Fruit fly (Drosophila melanogaster) whole organism, embryonic: ENCODE data around the gene CG10477.

Source experiments
- Aef1 ChIP-seq: fragments of 200-800 bp; sonication (Bioruptor generic); IDR thresholded peaks from 3 replicates; pipeline ENCODE4 v1.3.6; 2022; ENCODE audit warnings: missing biosample characterization, missing genetic modification characterization
- BEAF-32 ChIP-seq: fragments of 200-800 bp; sonication (Bioruptor generic); optimal IDR thresholded peaks from 3 replicates; lab custom pipeline; 2017; ENCODE audit warnings: missing biosample characterization, missing genetic modification characterization, mild to moderate bottlenecking, moderate library complexity, missing genetic modification reagents
- CG1024 ChIP-seq: fragments of 200-800 bp; sonication (Bioruptor generic); IDR thresholded peaks from 2 replicates; pipeline ENCODE4 v1.3.6; 2022; ENCODE audit warnings: missing biosample characterization, missing genetic modification characterization
- CG10979 ChIP-seq: fragments of 200-800 bp; sonication (Bioruptor generic); optimal IDR thresholded peaks from 2 replicates; lab custom pipeline; 2018; ENCODE audit warnings: missing biosample characterization, mild to moderate bottlenecking, missing genetic modification characterization, moderate library complexity
- CG12769 ChIP-seq: fragments of 200-800 bp; sonication (Bioruptor generic); optimal IDR thresholded peaks from 2 replicates; lab custom pipeline; 2019; ENCODE audit warnings: missing biosample characterization, mild to moderate bottlenecking, missing genetic modification characterization, moderate library complexity
- CG14667 ChIP-seq: fragments of 200-800 bp; sonication (Bioruptor generic); IDR thresholded peaks from 2 replicates; pipeline ENCODE4 v1.3.6; 2022; ENCODE audit warnings: missing biosample characterization, missing genetic modification characterization
- CG14965 ChIP-seq: fragments of 200-800 bp; sonication (Bioruptor generic); optimal IDR thresholded peaks from 2 replicates; lab custom pipeline; 2016; ENCODE audit warnings: missing biosample characterization, missing genetic modification characterization, borderline replicate concordance
- CG15011 ChIP-seq: fragments of 200-800 bp; sonication (Bioruptor generic); optimal IDR thresholded peaks from 3 replicates; lab custom pipeline; 2018; ENCODE audit warnings: missing biosample characterization, mild to moderate bottlenecking, missing genetic modification characterization
- CG17612 ChIP-seq: fragments of 200-800 bp; sonication (Bioruptor generic); IDR thresholded peaks from 2 replicates; pipeline ENCODE4 v1.3.6; 2022; ENCODE audit warnings: missing biosample characterization, missing genetic modification characterization
- CG17829 ChIP-seq: fragments of 200-800 bp; optimal IDR thresholded peaks from 2 replicates; lab custom pipeline; 2019; ENCODE audit warnings: missing biosample characterization, mild to moderate bottlenecking, missing genetic modification characterization, moderate library complexity
- CG1792 ChIP-seq: fragments of 200-800 bp; sonication (Bioruptor generic); optimal IDR thresholded peaks from 2 replicates; lab custom pipeline; 2016; ENCODE audit warnings: missing biosample characterization, missing genetic modification characterization
- CG2120 ChIP-seq: fragments of 200-800 bp; sonication (Bioruptor generic); optimal IDR thresholded peaks from 3 replicates; lab custom pipeline; 2016; ENCODE audit warnings: missing biosample characterization, missing genetic modification characterization
- CG32767 ChIP-seq: fragments of 200-800 bp; sonication (Bioruptor generic); IDR thresholded peaks from 2 replicates; pipeline ENCODE4 v1.3.6; 2022; ENCODE audit warnings: missing biosample characterization, missing genetic modification characterization
- CG6654 ChIP-seq: fragments of 200-800 bp; sonication (Bioruptor generic); optimal IDR thresholded peaks from 2 replicates; lab custom pipeline; 2017; ENCODE audit warnings: missing biosample characterization, mild to moderate bottlenecking, missing genetic modification characterization
- CG6689 ChIP-seq: fragments of 200-800 bp; sonication (Bioruptor generic); IDR thresholded peaks from 2 replicates; pipeline ENCODE4 v1.3.6; 2022; ENCODE audit warnings: missing biosample characterization, missing genetic modification characterization
- CG8281 ChIP-seq: fragments of 200-800 bp; sonication (Bioruptor generic); optimal IDR thresholded peaks from 2 replicates; lab custom pipeline; 2018; ENCODE audit warnings: missing biosample characterization, mild to moderate bottlenecking, missing genetic modification characterization, moderate library complexity
- CG8359 ChIP-seq: fragments of 200-800 bp; sonication (Bioruptor generic); optimal IDR thresholded peaks from 2 replicates; lab custom pipeline; 2017; ENCODE audit warnings: missing biosample characterization, mild to moderate bottlenecking, missing genetic modification characterization, borderline replicate concordance
- CG8388 ChIP-seq: fragments of 200-800 bp; sonication (Bioruptor generic); optimal IDR thresholded peaks from 2 replicates; lab custom pipeline; 2019; ENCODE audit warnings: missing biosample characterization, mild to moderate bottlenecking, missing genetic modification characterization, moderate library complexity
- CG8924 ChIP-seq: fragments of 200-800 bp; optimal IDR thresholded peaks from 3 replicates; lab custom pipeline; 2019; ENCODE audit warnings: missing biosample characterization, mild to moderate bottlenecking, missing genetic modification characterization, moderate library complexity
- CG9215 ChIP-seq: fragments of 200-800 bp; sonication (Bioruptor generic); IDR thresholded peaks from 2 replicates; pipeline ENCODE4 v1.3.6; 2022; ENCODE audit warnings: missing biosample characterization, missing genetic modification characterization
- CkIIα-i1 ChIP-seq: fragments of 200-800 bp; sonication (Bioruptor generic); IDR thresholded peaks from 2 replicates; pipeline ENCODE4 v1.3.6; 2022; ENCODE audit warnings: missing biosample characterization, missing genetic modification characterization
- Dref ChIP-seq: fragments of 200-800 bp; sonication (Bioruptor generic); IDR thresholded peaks from 2 replicates; pipeline ENCODE4 v1.3.6; 2022; ENCODE audit warnings: missing biosample characterization, missing genetic modification characterization
- E2f1 ChIP-seq: fragments of 200-800 bp; sonication (Bioruptor generic); IDR thresholded peaks from 2 replicates; pipeline ENCODE4 v1.3.6; 2022; ENCODE audit warnings: missing biosample characterization, missing genetic modification characterization
- Mad ChIP-seq: fragments of 200-800 bp; sonication (Bioruptor generic); optimal IDR thresholded peaks from 2 replicates; lab custom pipeline; 2016; ENCODE audit warnings: missing biosample characterization, missing genetic modification characterization
- Mes4 ChIP-seq: fragments of 200-800 bp; sonication (Bioruptor generic); optimal IDR thresholded peaks from 2 replicates; lab custom pipeline; 2016; ENCODE audit warnings: missing biosample characterization, missing genetic modification characterization
- Myb ChIP-seq: fragments of 200-800 bp; sonication (Bioruptor generic); optimal IDR thresholded peaks from 2 replicates; lab custom pipeline; 2016; ENCODE audit warnings: missing biosample characterization, missing genetic modification characterization
- Optix ChIP-seq: fragments of 200-800 bp; sonication (Bioruptor generic); IDR thresholded peaks from 3 replicates; pipeline ENCODE4 v1.3.6; 2022; ENCODE audit warnings: missing biosample characterization, missing genetic modification characterization
- Rfx ChIP-seq: fragments of 200-800 bp; sonication (Bioruptor generic); IDR thresholded peaks from 2 replicates; pipeline ENCODE4 v1.3.6; 2022; ENCODE audit warnings: missing biosample characterization, missing genetic modification characterization
- Sry-δ ChIP-seq: fragments of 200-800 bp; sonication (Bioruptor generic); optimal IDR thresholded peaks from 2 replicates; lab custom pipeline; 2016; ENCODE audit warnings: missing biosample characterization, missing genetic modification characterization
- Stat92E ChIP-seq, 3 experiments: fragments of >200 bp in 2 of 3; fragments of 200-800 bp in 1 of 3; sonication (Bioruptor generic) in 1 of 3; optimal IDR thresholded peaks; 2 replicates each; lab custom pipeline; 2017 to 2019; ENCODE audit warnings: missing biosample characterization in 3 of 3, missing genetic modification characterization in 3 of 3, mild to moderate bottlenecking in 1 of 3, moderate library complexity in 1 of 3
- Tbp ChIP-seq: fragments of >200 bp; optimal IDR thresholded peaks from 2 replicates; lab custom pipeline; 2018; ENCODE audit warnings: missing biosample characterization, missing genetic modification characterization
- Xbp1 ChIP-seq: fragments of 200-800 bp; sonication (Bioruptor generic); optimal IDR thresholded peaks from 3 replicates; lab custom pipeline; 2016; ENCODE audit warnings: missing biosample characterization, mild to moderate bottlenecking, missing genetic modification characterization
- abd-A ChIP-seq: fragments of 200-800 bp; sonication (Bioruptor generic); optimal IDR thresholded peaks from 3 replicates; lab custom pipeline; 2019; ENCODE audit warnings: missing biosample characterization, mild to moderate bottlenecking, missing genetic modification characterization, moderate library complexity
- ac ChIP-seq: fragments of 200-800 bp; sonication (Bioruptor generic); optimal IDR thresholded peaks from 3 replicates; lab custom pipeline; 2017; ENCODE audit warnings: missing biosample characterization, mild to moderate bottlenecking, missing genetic modification characterization
- ara ChIP-seq: fragments of 200-800 bp; sonication (Bioruptor generic); IDR thresholded peaks from 2 replicates; pipeline ENCODE4 v1.3.6; 2022; ENCODE audit warnings: missing biosample characterization, missing genetic modification characterization
- ase ChIP-seq: fragments of 200-800 bp; sonication (Bioruptor generic); IDR thresholded peaks from 3 replicates; pipeline ENCODE4 v1.3.6; 2022; ENCODE audit warnings: missing biosample characterization, missing genetic modification characterization
- bab2 ChIP-seq: fragments of 200-800 bp; sonication (Bioruptor generic); optimal IDR thresholded peaks from 2 replicates; lab custom pipeline; 2016; ENCODE audit warnings: missing biosample characterization, missing genetic modification characterization
- cas ChIP-seq: fragments of 200-800 bp; sonication (Bioruptor generic); IDR thresholded peaks from 2 replicates; pipeline ENCODE4 v1.3.6; 2022; ENCODE audit warnings: missing biosample characterization, missing genetic modification characterization
- croc ChIP-seq: fragments of 200-800 bp; sonication (Bioruptor generic); conservative IDR thresholded peaks from 3 replicates; pipeline ENCODE4 v1.3.6; 2022; ENCODE audit warnings: missing biosample characterization, missing genetic modification characterization
- fd64A ChIP-seq: fragments of 200-800 bp; sonication (Bioruptor generic); optimal IDR thresholded peaks from 3 replicates; lab custom pipeline; 2018; ENCODE audit warnings: missing biosample characterization, mild to moderate bottlenecking, missing genetic modification characterization
- fru ChIP-seq: fragments of >200 bp; optimal IDR thresholded peaks from 2 replicates; lab custom pipeline; 2017
- fu2 ChIP-seq: fragments of 200-800 bp; sonication (Bioruptor generic); optimal IDR thresholded peaks from 2 replicates; lab custom pipeline; 2016; ENCODE audit warnings: missing biosample characterization, missing genetic modification characterization
- mld ChIP-seq: fragments of 200-800 bp; sonication (Bioruptor generic); IDR thresholded peaks from 3 replicates; pipeline ENCODE4 v1.3.6; 2022; ENCODE audit warnings: missing biosample characterization, missing genetic modification characterization; ENCODE audit not compliant: partially characterized antibody
- nerfin-1 ChIP-seq: fragments of 200-800 bp; sonication (Bioruptor generic); optimal IDR thresholded peaks from 3 replicates; lab custom pipeline; 2019; ENCODE audit warnings: missing biosample characterization, mild to moderate bottlenecking, missing genetic modification characterization, moderate library complexity
- otp ChIP-seq: fragments of 200-800 bp; sonication (Bioruptor generic); IDR thresholded peaks from 3 replicates; pipeline ENCODE4, ENCODE4 v1.3.6; 2022; ENCODE audit warnings: missing biosample characterization, missing genetic modification characterization
- pnt ChIP-seq: fragments of 200-800 bp; sonication (Bioruptor generic); optimal IDR thresholded peaks from 3 replicates; lab custom pipeline; 2016; ENCODE audit warnings: missing biosample characterization, missing genetic modification characterization
- ranshi ChIP-seq: fragments of 200-800 bp; sonication (Bioruptor generic); IDR thresholded peaks from 2 replicates; pipeline ENCODE4 v1.3.6; 2022; ENCODE audit warnings: missing biosample characterization, missing genetic modification characterization
- sd ChIP-seq: fragments of 200-800 bp; sonication (Bioruptor generic); optimal IDR thresholded peaks from 3 replicates; lab custom pipeline; 2018; ENCODE audit warnings: missing biosample characterization, mild to moderate bottlenecking, missing genetic modification characterization, moderate library complexity
- ttk ChIP-seq: fragments of 200-800 bp; sonication (Bioruptor generic); IDR thresholded peaks from 2 replicates; pipeline ENCODE4 v2.1.2; 2022; ENCODE audit warnings: missing biosample characterization, missing genetic modification characterization
- tup ChIP-seq: fragments of 200-800 bp; sonication (Bioruptor generic); optimal IDR thresholded peaks from 2 replicates; lab custom pipeline; 2016; ENCODE audit warnings: missing biosample characterization, mild to moderate bottlenecking, missing genetic modification characterization, moderate library complexity
- wdn ChIP-seq: fragments of 200-800 bp; sonication (Bioruptor generic); IDR thresholded peaks from 2 replicates; pipeline ENCODE4 v1.3.6; 2022; ENCODE audit warnings: missing biosample characterization, missing genetic modification characterization

CG10477 gene

DNA sequence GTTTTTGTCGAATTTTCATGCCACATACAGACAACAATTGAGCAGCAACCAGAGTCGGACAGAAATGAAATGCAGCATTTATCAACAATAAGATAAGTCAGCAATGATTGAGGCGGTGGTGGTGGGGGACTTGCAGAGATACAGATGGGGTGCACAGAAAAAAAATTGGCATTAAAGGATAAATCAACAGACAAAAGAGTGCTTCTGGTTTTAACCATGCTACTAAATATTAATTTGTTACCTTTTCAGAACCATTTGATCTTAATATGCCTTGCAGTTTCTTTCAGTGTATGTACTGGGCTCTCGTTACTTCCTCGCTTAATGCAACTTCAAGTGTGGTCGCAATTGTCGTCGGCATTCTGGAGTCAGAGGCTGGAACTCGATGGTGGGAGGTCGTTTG, 45.7 kb downstream of the CG10477 start (continued):
- TF ChIP-seq CG17829 (tag; lab: Kevin White, UChicago) (peak; percentile 80), E2f1 (GFP tag; lab: Robert Waterston, UW) (peak; percentile 47; the same call in 1 of the 2 replicates), ttk (GFP tag; lab: Robert Waterston, UW) (peak; percentile 37; the same call in 1 of the 2 replicates), CG1024 (GFP tag; lab: Robert Waterston, UW) (peak; percentile 79), BEAF-32 (no peak), CG6689 (GFP tag; lab: Robert Waterston, UW) (peak; percentile 48), abd-A (tag; lab: Kevin White, UChicago) (no peak), CG8388 (GFP tag; lab: Kevin White, UChicago) (peak; percentile 19), CG9215 (GFP tag; lab: Robert Waterston, UW) (no peak), Mes4 (peak; percentile 19), CG8924 (tag; lab: Kevin White, UChicago) (peak; percentile 16), CkIIα-i1 (no peak), Optix (GFP tag; lab: Robert Waterston, UW) (0 out of 3 replicates have a peak, but pooled peaks have one; percentile 42), nerfin-1 (tag; lab: Kevin White, UChicago) (peak; percentile 29), ara (peak; percentile 84), CG17612 (GFP tag; lab: Robert Waterston, UW) (no peak), Sry-δ (GFP tag; lab: Kevin White, UChicago) (peak; percentile 18), croc (peak; percentile 43; the same call in 2 of the 3 replicates), CG15011 (GFP tag; lab: Kevin White, UChicago) (peak; percentile 13), Xbp1 (GFP tag; lab: Kevin White, UChicago) (no peak), ase (GFP tag; lab: Robert Waterston, UW) (0 out of 3 replicates have a peak, but pooled peaks have one; percentile 46), Myb (GFP tag; lab: Kevin White, UChicago) (no peak), Tbp (no peak), CG14965 (GFP tag; lab: Kevin White, UChicago) (peak; percentile 59), Aef1 (GFP tag; lab: Robert Waterston, UW) (0 out of 3 replicates have a peak, but pooled peaks have one; percentile 16), ac (GFP tag; lab: Kevin White, UChicago) (peak; percentile 28), Stat92E (GFP tag; optimal IDR thresholded peaks at IDR 0.05; lab: Kevin White, UChicago) (peak in 1 of 3 experiments; percentile 35), CG32767 (GFP tag; lab: Robert Waterston, UW) (peak; percentile 47; the same call in 1 of the 2 replicates), ranshi (GFP tag; lab: Robert Waterston, UW) (peak; percentile 75; the same call in 1 of the 2 replicates), Mad (GFP tag; lab: Kevin White, UChicago) (no peak), CG14667 (GFP tag; lab: Robert Waterston, UW) (peak; percentile 42; the same call in 1 of the 2 replicates), sd (no peak), CG8359 (GFP tag; lab: Kevin White, UChicago) (peak; percentile 67), fu2 (no peak), otp (peak; percentile 83), pnt (peak; percentile 24), CG6654 (GFP tag; lab: Kevin White, UChicago) (peak; percentile 9), wdn (GFP tag; lab: Robert Waterston, UW) (no peak), Dref (GFP tag; lab: Robert Waterston, UW) (no peak), CG12769 (tag; lab: Kevin White, UChicago) (no peak), bab2 (GFP tag; lab: Kevin White, UChicago) (peak; percentile 70), fru (no peak), Rfx (GFP tag; lab: Robert Waterston, UW) (no peak), CG2120 (GFP tag; lab: Kevin White, UChicago) (no peak), CG1792 (GFP tag; lab: Kevin White, UChicago) (peak; percentile 48), fd64A (GFP tag; lab: Kevin White, UChicago) (peak; percentile 9), mld (GFP tag; lab: Robert Waterston, UW) (no peak), CG10979 (tag; lab: Kevin White, UChicago) (peak; percentile 86), tup (GFP tag; lab: Kevin White, UChicago) (no peak), CG8281 (tag; lab: Kevin White, UChicago) (no peak), cas (no peak)
